Worm (Caenorhabditis elegans) whole organism, L4 larva: Measurements from ENCODE around the gene gpx-6.

Experiments used
- D1046.2 ChIP-seq: fragments of 200-800 bp; sonication (Bioruptor generic); IDR thresholded peaks from 2 replicates; pipeline ENCODE4 v1.3.6; 2022; ENCODE audit warnings: missing genetic modification characterization, missing compliant biosample characterization
- F49E8.2 ChIP-seq: sonication (generic microtip); optimal IDR thresholded peaks from 2 replicates; lab custom pipeline; 2016; ENCODE audit warnings: missing compliant biosample characterization, mild to moderate bottlenecking, missing genetic modification characterization, borderline replicate concordance
- T26A8.4 ChIP-seq: fragments of 200-800 bp; sonication (Bioruptor generic); IDR thresholded peaks from 2 replicates; pipeline ENCODE4 v1.3.6; 2022; ENCODE audit warnings: missing genetic modification characterization, missing compliant biosample characterization
- Y105C5A.15 ChIP-seq: fragments of 200-800 bp; sonication (Bioruptor generic); IDR thresholded peaks from 2 replicates; pipeline ENCODE4 v1.3.6; 2022; ENCODE audit warnings: missing genetic modification characterization, missing compliant biosample characterization
- Y5F2A.4 ChIP-seq: fragments of 200-800 bp; sonication (Bioruptor generic); optimal IDR thresholded peaks from 2 replicates; lab custom pipeline; 2018; ENCODE audit warnings: mild to moderate bottlenecking, missing genetic modification characterization, missing compliant biosample characterization
- aha-1 ChIP-seq: fragments of 150-350 bp; peaks from one replicate; lab custom pipeline; 2014; ENCODE audit warnings: missing biosample characterization, missing genetic modification characterization
- aly-2 ChIP-seq: sonication (generic microtip); optimal IDR thresholded peaks from 2 replicates; lab custom pipeline; 2018; ENCODE audit warnings: missing biosample characterization, missing genetic modification characterization
- ama-1 ChIP-seq: fragments of 150-350 bp; optimal IDR thresholded peaks from 2 replicates; lab custom pipeline; 2014; ENCODE audit warnings: inconsistent platforms, mixed read lengths
- ceh-20 ChIP-seq: fragments of 200-800 bp; sonication (Bioruptor generic); IDR thresholded peaks from 2 replicates; pipeline ENCODE4 v1.3.6; 2022; ENCODE audit warnings: missing genetic modification reagents, missing genetic modification characterization, missing compliant biosample characterization
- ceh-28 ChIP-seq: fragments of 150-350 bp; optimal IDR thresholded peaks from 2 replicates; lab custom pipeline; 2014; ENCODE audit warnings: missing biosample characterization, missing genetic modification reagents, missing genetic modification characterization
- ceh-62 ChIP-seq: sonication (generic microtip); optimal IDR thresholded peaks from 2 replicates; lab custom pipeline; 2017; ENCODE audit warnings: missing biosample characterization, missing genetic modification characterization
- ctbp-1 ChIP-seq: fragments of 200-800 bp; sonication (Bioruptor generic); IDR thresholded peaks from 2 replicates; pipeline ENCODE4 v1.3.6; 2022; ENCODE audit warnings: missing genetic modification reagents, missing genetic modification characterization, missing compliant biosample characterization
- daf-16 ChIP-seq, 3 experiments: sonication (generic microtip); optimal IDR thresholded peaks; 2 replicates each; lab custom pipeline; 2016 to 2017; ENCODE audit warnings: missing genetic modification characterization in 3 of 3, missing genetic modification reagents in 3 of 3, mild to moderate bottlenecking in 2 of 3, missing compliant biosample characterization in 2 of 3, missing biosample characterization in 1 of 3, moderate library complexity in 1 of 3
- daf-8 ChIP-seq: fragments of 200-800 bp; sonication (Bioruptor generic); IDR thresholded peaks from 2 replicates; pipeline ENCODE4 v1.3.6; 2022; ENCODE audit warnings: missing genetic modification characterization, missing compliant biosample characterization
- dmd-6 ChIP-seq: fragments of 200-800 bp; sonication (Bioruptor generic); IDR thresholded peaks from 2 replicates; pipeline ENCODE4 v1.3.6; 2022; ENCODE audit warnings: missing genetic modification reagents, missing genetic modification characterization, missing compliant biosample characterization
- dve-1 ChIP-seq: sonication (generic microtip); optimal IDR thresholded peaks from 2 replicates; lab custom pipeline; 2017; ENCODE audit warnings: antibody characterized with exemption, mild to moderate bottlenecking, missing genetic modification characterization, missing compliant biosample characterization; ENCODE audit not compliant: insufficient read depth
- egl-27 ChIP-seq: sonication (generic microtip); optimal IDR thresholded peaks from 3 replicates; lab custom pipeline; 2017; ENCODE audit warnings: missing biosample characterization, missing genetic modification reagents, missing genetic modification characterization
- egl-43 ChIP-seq: fragments of 200-800 bp; sonication (Bioruptor generic); IDR thresholded peaks from 2 replicates; pipeline ENCODE4 v1.3.6; 2022; ENCODE audit warnings: missing genetic modification reagents, missing genetic modification characterization, missing compliant biosample characterization
- gei-8 ChIP-seq: fragments of 200-800 bp; sonication (Bioruptor generic); optimal IDR thresholded peaks from 2 replicates; lab custom pipeline; 2018; ENCODE audit warnings: mild to moderate bottlenecking, missing genetic modification characterization, missing compliant biosample characterization
- hif-1 ChIP-seq, 2 experiments: sonication (generic microtip); optimal IDR thresholded peaks; 2 replicates each; lab custom pipeline; 2016 to 2017; ENCODE audit warnings: missing compliant biosample characterization in 2 of 2, missing genetic modification characterization in 2 of 2, missing genetic modification reagents in 2 of 2, missing genotype in 2 of 2, mild to moderate bottlenecking in 1 of 2
- hlh-11 ChIP-seq: fragments of 200-800 bp; sonication (Bioruptor generic); optimal IDR thresholded peaks from 2 replicates; lab custom pipeline; 2018; ENCODE audit warnings: mild to moderate bottlenecking, missing genetic modification characterization, missing compliant biosample characterization
- hlh-30 ChIP-seq: sonication (generic microtip); optimal IDR thresholded peaks from 2 replicates; lab custom pipeline; 2017; ENCODE audit warnings: antibody characterized with exemption, mild to moderate bottlenecking, missing genetic modification characterization, missing compliant biosample characterization; ENCODE audit not compliant: insufficient read depth
- hmg-1.1 ChIP-seq: fragments of 200-800 bp; sonication (Bioruptor generic); IDR thresholded peaks from 2 replicates; pipeline ENCODE4 v1.3.6; 2022; ENCODE audit warnings: missing genetic modification reagents, missing genetic modification characterization, missing compliant biosample characterization
- jun-1 ChIP-seq: fragments of 150-350 bp; optimal IDR thresholded peaks from 2 replicates; lab custom pipeline; 2014; ENCODE audit warnings: missing biosample characterization, missing genetic modification reagents, missing genetic modification characterization
- lim-7 ChIP-seq: fragments of 200-800 bp; sonication (Bioruptor generic); IDR thresholded peaks from 2 replicates; pipeline ENCODE4 v1.3.6; 2022; ENCODE audit warnings: missing genetic modification characterization, missing compliant biosample characterization
- lin-15B ChIP-seq: fragments of 150-350 bp; sonication (generic microtip); optimal IDR thresholded peaks from 3 replicates; lab custom pipeline; 2014; ENCODE audit warnings: missing biosample characterization, missing genetic modification characterization
- lin-29 ChIP-seq: fragments of 200-800 bp; sonication (Bioruptor generic); IDR thresholded peaks from 2 replicates; pipeline ENCODE4 v1.3.6; 2022; ENCODE audit warnings: missing genetic modification reagents, missing genetic modification characterization, missing compliant biosample characterization
- lin-38 ChIP-seq: fragments of 200-800 bp; sonication (Bioruptor generic); IDR thresholded peaks from 2 replicates; pipeline ENCODE4 v1.3.6; 2022; ENCODE audit warnings: missing genetic modification reagents, missing genetic modification characterization, missing compliant biosample characterization
- lin-39 ChIP-seq: fragments of 150-350 bp; optimal IDR thresholded peaks from 2 replicates; lab custom pipeline; 2014; ENCODE audit warnings: missing biosample characterization, missing genetic modification reagents, missing genetic modification characterization
- lir-3 ChIP-seq: sonication (generic microtip); optimal IDR thresholded peaks from 2 replicates; lab custom pipeline; 2016; ENCODE audit warnings: mild to moderate bottlenecking, missing genetic modification characterization, missing compliant biosample characterization
- mdt-29 ChIP-seq: fragments of 200-800 bp; sonication (Bioruptor generic); IDR thresholded peaks from 2 replicates; pipeline ENCODE4 v1.3.6; 2022; ENCODE audit warnings: missing genetic modification reagents, missing genetic modification characterization, missing compliant biosample characterization
- mep-1 ChIP-seq: fragments of 150-350 bp; sonication (generic microtip); optimal IDR thresholded peaks from 3 replicates; lab custom pipeline; 2014; ENCODE audit warnings: missing biosample characterization, missing genetic modification characterization
- mes-2 ChIP-seq: sonication (generic microtip); optimal IDR thresholded peaks from 2 replicates; lab custom pipeline; 2016; ENCODE audit warnings: missing genotype, mild to moderate bottlenecking, missing genetic modification characterization, missing compliant biosample characterization; ENCODE audit not compliant: poor library complexity, severe bottlenecking
- nhr-11 ChIP-seq: fragments of 150-350 bp; optimal IDR thresholded peaks from 2 replicates; lab custom pipeline; 2014; ENCODE audit warnings: missing biosample characterization, missing genetic modification characterization
- nhr-25 ChIP-seq: sonication (generic microtip); optimal IDR thresholded peaks from 2 replicates; lab custom pipeline; 2017; ENCODE audit warnings: missing genetic modification characterization, mild to moderate bottlenecking, missing compliant biosample characterization, antibody characterized with exemption, moderate library complexity, borderline replicate concordance; ENCODE audit not compliant: insufficient read depth
- nhr-28 ChIP-seq: fragments of 150-350 bp; optimal IDR thresholded peaks from 2 replicates; lab custom pipeline; 2014; ENCODE audit warnings: missing biosample characterization, missing genetic modification characterization
- nhr-42 ChIP-seq: fragments of 200-800 bp; sonication (Bioruptor generic); IDR thresholded peaks from 2 replicates; pipeline ENCODE4 v1.3.6; 2022; ENCODE audit warnings: missing genetic modification characterization, missing compliant biosample characterization
- nhr-48 ChIP-seq: sonication (generic microtip); optimal IDR thresholded peaks from 2 replicates; lab custom pipeline; 2016; ENCODE audit warnings: mild to moderate bottlenecking, missing genetic modification characterization, missing compliant biosample characterization
- nhr-6 ChIP-seq: fragments of 150-350 bp; optimal IDR thresholded peaks from 2 replicates; lab custom pipeline; 2014; ENCODE audit warnings: missing biosample characterization, missing genetic modification characterization
- rbr-2 ChIP-seq: sonication (generic microtip); optimal IDR thresholded peaks from 2 replicates; lab custom pipeline; 2016; ENCODE audit warnings: missing genotype, missing genetic modification characterization, missing compliant biosample characterization
- set-16 ChIP-seq: fragments of 200-800 bp; sonication (Bioruptor generic); IDR thresholded peaks from 2 replicates; pipeline ENCODE4 v1.3.6; 2022; ENCODE audit warnings: missing genetic modification reagents, missing genetic modification characterization, missing compliant biosample characterization
- skn-1 ChIP-seq: fragments of 150-350 bp; optimal IDR thresholded peaks from 2 replicates; lab custom pipeline; 2014; ENCODE audit warnings: missing biosample characterization, missing genetic modification characterization
- snpc-1.2 ChIP-seq: fragments of 200-800 bp; sonication (Bioruptor generic); IDR thresholded peaks from 2 replicates; pipeline ENCODE4 v1.3.6; 2022; ENCODE audit warnings: missing genetic modification reagents, missing genetic modification characterization, missing compliant biosample characterization
- spr-1 ChIP-seq: sonication (generic microtip); optimal IDR thresholded peaks from 2 replicates; lab custom pipeline; 2016; ENCODE audit warnings: mild to moderate bottlenecking, missing genetic modification characterization, missing compliant biosample characterization
- zfp-3 ChIP-seq: fragments of 200-800 bp; sonication (Bioruptor generic); conservative IDR thresholded peaks from 2 replicates; pipeline ENCODE4 v1.3.6; 2022; ENCODE audit warnings: missing genetic modification reagents, missing genetic modification characterization, missing compliant biosample characterization
- zip-2 ChIP-seq: fragments of 150-350 bp; optimal IDR thresholded peaks from 2 replicates; lab custom pipeline; 2014; ENCODE audit warnings: missing biosample characterization, missing genetic modification characterization

The gpx-6 gene

DNA sequence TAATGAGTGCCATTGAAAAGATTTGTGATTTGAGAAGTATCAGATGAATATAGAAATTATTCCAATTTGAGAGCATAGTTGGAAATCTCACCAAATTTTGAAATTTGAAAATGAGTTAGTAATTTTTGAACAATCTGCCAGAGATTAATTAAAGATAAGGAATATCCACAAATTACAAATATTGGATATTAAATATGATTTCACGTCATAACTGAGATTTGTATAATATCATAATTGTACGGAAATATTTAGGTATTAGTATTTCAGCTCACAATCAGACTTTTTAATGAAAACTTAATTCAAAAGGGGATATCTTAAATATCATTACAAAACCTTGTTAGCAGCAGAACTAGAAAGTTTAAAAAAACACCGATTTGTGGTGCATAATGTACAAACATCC lies 37.9 kb downstream of the gpx-6 start, which contains the start of gene K07H8.7:
K07H8.7 (minus strand) TSS at position 101 of the 400 bp plus-strand sequence.
- TF ChIP-seq hif-1 (tag; optimal IDR thresholded peaks at IDR 0.05; lab: Kevin White, UChicago) (no peak), mep-1 (tag; lab: Kevin White, UChicago) (no peak), daf-8 (no peak), nhr-6 (no peak), nhr-28 (tag; lab: Kevin White, UChicago) (no peak), jun-1 (tag; lab: Kevin White, UChicago) (no peak), Y5F2A.4 (GFP tag; lab: Kevin White, UChicago) (no peak)

DNA sequence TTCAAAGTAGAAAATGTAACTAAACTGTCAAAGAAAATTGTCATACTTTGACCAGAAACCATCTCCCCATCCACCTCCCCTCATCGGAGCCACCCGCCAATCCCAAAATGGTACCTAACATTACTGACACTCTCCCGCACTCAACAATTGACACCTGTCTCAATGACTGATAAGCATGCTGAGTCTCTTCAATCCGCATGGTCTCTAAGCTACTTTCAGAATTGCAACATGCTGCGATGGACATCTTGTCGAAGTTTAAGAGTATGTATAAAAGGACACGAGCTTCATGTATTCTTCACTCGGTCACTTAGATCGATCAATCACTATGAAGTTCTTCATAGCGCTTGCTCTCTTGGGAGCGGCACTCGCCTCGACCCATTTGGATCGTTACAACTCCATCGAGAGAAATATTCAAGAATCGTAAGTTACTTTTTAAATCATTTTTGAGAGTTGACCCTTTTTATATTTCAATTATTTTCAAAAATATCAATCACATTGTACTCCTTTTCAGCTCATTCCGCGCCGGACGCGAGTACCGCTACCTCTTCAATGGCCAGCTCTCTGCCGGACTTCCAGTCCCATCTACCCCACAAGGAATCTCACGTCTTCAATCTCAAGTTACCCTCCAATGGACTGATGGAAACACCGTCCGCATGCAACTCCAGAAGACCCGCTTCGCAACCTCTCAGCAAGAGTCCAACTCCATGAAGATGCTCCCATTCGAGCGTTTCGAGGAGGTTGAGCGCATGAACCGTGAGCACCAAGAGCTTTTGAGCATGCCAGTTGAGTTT lies 39.0 kb downstream of the gpx-6 start, which contains the start of gene vit-6:
vit-6 (plus strand) TSS at position 310 of the 791 bp plus-strand sequence.
- TF ChIP-seq nhr-48 (tag; lab: Kevin White, UChicago) (peak; percentile 69), nhr-28 (tag; lab: Kevin White, UChicago) (no peak), hlh-11 (tag; lab: Kevin White, UChicago) (peak; percentile 44), zfp-3 (GFP tag; lab: Robert Waterston, UW) (peak; percentile 73), set-16 (GFP tag; lab: Robert Waterston, UW) (peak; percentile 69), ctbp-1 (GFP tag; lab: Robert Waterston, UW) (0 out of 2 replicates have a peak, but pooled peaks have one; percentile 14), skn-1 (tag; lab: Kevin White, UChicago) (no peak), F49E8.2 (tag; lab: Kevin White, UChicago) (no peak), nhr-42 (GFP tag; lab: Robert Waterston, UW) (no peak), T26A8.4 (GFP tag; lab: Robert Waterston, UW) (no peak), ceh-62 (no peak), spr-1 (tag; lab: Kevin White, UChicago) (no peak), hmg-1.1 (GFP tag; lab: Robert Waterston, UW) (no peak), daf-8 (0 out of 2 replicates have a peak, but pooled peaks have one; percentile 70), lin-38 (GFP tag; lab: Robert Waterston, UW) (peak; percentile 47), aha-1 (tag; lab: Kevin White, UChicago) (peak; percentile 21), aly-2 (tag; lab: Kevin White, UChicago) (no peak), gei-8 (GFP tag; lab: Kevin White, UChicago) (no peak), zip-2 (tag; lab: Kevin White, UChicago) (no peak), nhr-6 (no peak), rbr-2 (tag; lab: Kevin White, UChicago) (no peak), nhr-25 (tag; lab: Kevin White, UChicago) (no peak), dmd-6 (GFP tag; lab: Robert Waterston, UW) (peak; percentile 95), Y105C5A.15 (GFP tag; lab: Robert Waterston, UW) (no peak), dve-1 (tag; lab: Kevin White, UChicago) (peak; percentile 15), lim-7 (GFP tag; lab: Robert Waterston, UW) (no peak), lin-29 (GFP tag; lab: Robert Waterston, UW) (no peak), lir-3 (tag; lab: Kevin White, UChicago) (no peak), egl-27 (tag; lab: Kevin White, UChicago) (no peak), snpc-1.2 (GFP tag; lab: Robert Waterston, UW) (no peak), lin-15B (no peak), daf-16 (GFP tag; optimal IDR thresholded peaks at IDR 0.05; lab: Kevin White, UChicago) (peak in 1 of 2 experiments; percentile 11), daf-16 (tag; optimal IDR thresholded peaks at IDR 0.05; lab: Kevin White, UChicago) (no peak), D1046.2 (GFP tag; lab: Robert Waterston, UW) (no peak; the same call in 1 of the 2 replicates), lin-39 (tag; lab: Kevin White, UChicago) (no peak), hlh-30 (no peak), egl-43 (GFP tag; lab: Robert Waterston, UW) (peak; percentile 59; the same call in 1 of the 2 replicates), mdt-29 (GFP tag; lab: Robert Waterston, UW) (peak; percentile 34; the same call in 1 of the 2 replicates), ceh-28 (tag; lab: Kevin White, UChicago) (no peak), mep-1 (tag; lab: Kevin White, UChicago) (no peak), ceh-20 (GFP tag; lab: Robert Waterston, UW) (no peak), nhr-11 (no peak), mes-2 (tag; lab: Kevin White, UChicago) (no peak), ama-1 (peak; percentile 36)
